Worm (Caenorhabditis elegans) whole organism, late embryonic: ENCODE results near the gene ttr-1.

ENCODE experiments used
- ceh-19 ChIP-seq: fragments of 200-800 bp; sonication (Bioruptor generic); optimal IDR thresholded peaks from 2 replicates; lab custom pipeline; 2018; ENCODE audit warnings: mild to moderate bottlenecking, missing genetic modification characterization, missing compliant biosample characterization
- ceh-48 ChIP-seq: sonication (generic microtip); optimal IDR thresholded peaks from 2 replicates; lab custom pipeline; 2016; ENCODE audit warnings: missing genetic modification characterization, inconsistent platforms, missing compliant biosample characterization
- dmd-4 ChIP-seq: sonication (generic microtip); optimal IDR thresholded peaks from 2 replicates; lab custom pipeline; 2016; ENCODE audit warnings: borderline replicate concordance, missing genetic modification characterization, missing compliant biosample characterization
- elt-2 ChIP-seq: sonication (generic microtip); optimal IDR thresholded peaks from 2 replicates; lab custom pipeline; 2016; ENCODE audit warnings: missing genetic modification reagents, missing genetic modification characterization, missing compliant biosample characterization
- mec-3 ChIP-seq: sonication (generic microtip); optimal IDR thresholded peaks from 2 replicates; lab custom pipeline; 2016; ENCODE audit warnings: borderline replicate concordance, missing genetic modification characterization, missing compliant biosample characterization
- nhr-11 ChIP-seq: fragments of 150-350 bp; optimal IDR thresholded peaks from 2 replicates; lab custom pipeline; 2014; ENCODE audit warnings: missing biosample characterization, missing genetic modification characterization
- pax-1 ChIP-seq: fragments of 150-350 bp; optimal IDR thresholded peaks from 2 replicates; lab custom pipeline; 2014; ENCODE audit warnings: missing biosample characterization, missing genetic modification characterization
- pha-2 ChIP-seq: sonication (generic microtip); optimal IDR thresholded peaks from 2 replicates; lab custom pipeline; 2017; ENCODE audit warnings: mild to moderate bottlenecking, missing genetic modification characterization, missing compliant biosample characterization
- rnt-1 ChIP-seq: sonication (generic microtip); optimal IDR thresholded peaks from 2 replicates; lab custom pipeline; 2016; ENCODE audit warnings: missing genetic modification characterization, missing compliant biosample characterization
- syd-9 ChIP-seq: sonication (generic microtip); optimal IDR thresholded peaks from 2 replicates; lab custom pipeline; 2016; ENCODE audit warnings: mild to moderate bottlenecking, missing genetic modification characterization, moderate library complexity, missing compliant biosample characterization
- tbx-2 ChIP-seq: sonication (generic microtip); optimal IDR thresholded peaks from 2 replicates; lab custom pipeline; 2016; ENCODE audit warnings: missing genetic modification characterization, missing compliant biosample characterization

DNA sequence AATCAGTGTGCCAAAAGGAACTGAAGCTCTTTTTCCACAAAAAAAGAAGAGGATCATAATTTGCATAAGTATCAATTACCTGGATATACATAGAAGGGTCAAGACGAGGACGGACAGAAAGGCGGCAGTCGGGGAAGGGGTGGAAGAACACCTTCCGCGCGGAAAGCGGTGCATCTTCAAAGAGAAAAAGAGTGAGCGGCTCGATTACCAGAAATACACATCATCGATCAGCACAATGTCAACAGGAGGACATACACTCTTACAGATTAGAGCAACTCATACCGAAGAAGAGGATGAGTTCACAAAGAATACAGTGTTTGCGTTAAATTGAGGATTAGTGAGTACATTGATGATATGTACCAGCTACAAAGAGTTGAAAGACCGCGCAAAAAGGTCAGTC, 40.5 kb downstream of the ttr-1 start:
- TF ChIP-seq dmd-4 (no peak), rnt-1 (tag; lab: Kevin White, UChicago) (no peak), syd-9 (no peak), mec-3 (tag; lab: Kevin White, UChicago) (no peak), elt-2 (tag; lab: Kevin White, UChicago) (no peak), ceh-19 (GFP tag; lab: Kevin White, UChicago) (no peak), ceh-48 (tag; lab: Kevin White, UChicago) (no peak), nhr-11 (tag; lab: Kevin White, UChicago) (no peak), tbx-2 (tag; lab: Kevin White, UChicago) (no peak), pax-1 (tag; lab: Kevin White, UChicago) (no peak), pha-2 (tag; lab: Kevin White, UChicago) (no peak)
